Fruit fly (Drosophila melanogaster) whole organism, prepupa: Measurements from ENCODE around the gene sif.
A peak's percentile ranks its signal among the peaks of the same experiment; 100 is the strongest.

Source experiments
- Blimp-1 ChIP-seq: fragments of 200-800 bp; sonication (Bioruptor generic); optimal IDR thresholded peaks from 3 replicates; lab custom pipeline; 2017; ENCODE audit warnings: missing biosample characterization, missing genetic modification characterization, mild to moderate bottlenecking, moderate library complexity, missing genetic modification reagents
- CG10631 ChIP-seq: fragments of 200-800 bp; sonication (Bioruptor generic); optimal IDR thresholded peaks from 2 replicates; lab custom pipeline; 2016; ENCODE audit warnings: missing biosample characterization, missing genetic modification characterization
- CG10669 ChIP-seq: fragments of 200-800 bp; sonication (Bioruptor generic); optimal IDR thresholded peaks from 3 replicates; lab custom pipeline; 2018; ENCODE audit warnings: missing biosample characterization, mild to moderate bottlenecking, missing genetic modification characterization, moderate library complexity
- CG11294 ChIP-seq: fragments of 200-800 bp; sonication (Bioruptor generic); IDR thresholded peaks from 2 replicates; pipeline ENCODE4 v1.3.6; 2022; ENCODE audit warnings: missing biosample characterization, missing genetic modification characterization
- CG11762 ChIP-seq: fragments of 200-800 bp; sonication (Bioruptor generic); optimal IDR thresholded peaks from 3 replicates; lab custom pipeline; 2016; ENCODE audit warnings: missing biosample characterization, missing genetic modification characterization; ENCODE audit not compliant: insufficient read depth
- CG11902 ChIP-seq: fragments of 200-800 bp; sonication (Bioruptor generic); optimal IDR thresholded peaks from 3 replicates; lab custom pipeline; 2016; ENCODE audit warnings: missing biosample characterization, missing genetic modification characterization
- CG15336 ChIP-seq: fragments of 200-800 bp; sonication (Bioruptor generic); IDR thresholded peaks from 2 replicates; pipeline ENCODE4 v1.3.6; 2022; ENCODE audit warnings: missing biosample characterization, missing genetic modification characterization
- CG3032 ChIP-seq: fragments of 200-800 bp; optimal IDR thresholded peaks from 2 replicates; lab custom pipeline; 2019; ENCODE audit warnings: missing biosample characterization, mild to moderate bottlenecking, missing genetic modification characterization, moderate library complexity
- CG31627 ChIP-seq: fragments of 200-800 bp; sonication (Bioruptor generic); optimal IDR thresholded peaks from 3 replicates; lab custom pipeline; 2016; ENCODE audit warnings: missing biosample characterization, missing genetic modification characterization
- CG32006 ChIP-seq: fragments of 200-800 bp; sonication (Bioruptor generic); optimal IDR thresholded peaks from 3 replicates; lab custom pipeline; 2017; ENCODE audit warnings: missing biosample characterization, mild to moderate bottlenecking, missing genetic modification characterization
- CG34406 ChIP-seq: fragments of 200-800 bp; sonication (Bioruptor generic); optimal IDR thresholded peaks from 3 replicates; lab custom pipeline; 2016; ENCODE audit warnings: missing biosample characterization, missing genetic modification characterization
- CG3919 ChIP-seq: fragments of 200-800 bp; sonication (Bioruptor generic); optimal IDR thresholded peaks from 3 replicates; lab custom pipeline; 2016; ENCODE audit warnings: missing biosample characterization, missing genetic modification characterization
- CG6163 ChIP-seq: fragments of 200-800 bp; sonication (Bioruptor generic); IDR thresholded peaks from 3 replicates; pipeline ENCODE4 v1.3.6; 2022; ENCODE audit warnings: missing biosample characterization, missing genetic modification characterization
- CG6792 ChIP-seq: fragments of 200-800 bp; sonication (Bioruptor generic); optimal IDR thresholded peaks from 3 replicates; lab custom pipeline; 2016; ENCODE audit warnings: missing biosample characterization, missing genetic modification characterization
- CG6808 ChIP-seq: fragments of 200-800 bp; sonication (Bioruptor generic); optimal IDR thresholded peaks from 3 replicates; lab custom pipeline; 2017; ENCODE audit warnings: missing biosample characterization, missing genetic modification characterization, mild to moderate bottlenecking, moderate library complexity, missing genetic modification reagents
- CG6854 ChIP-seq: fragments of 200-800 bp; sonication (Bioruptor generic); optimal IDR thresholded peaks from 2 replicates; lab custom pipeline; 2017; ENCODE audit warnings: missing biosample characterization, mild to moderate bottlenecking, missing genetic modification characterization
- CG8119 ChIP-seq: fragments of 200-800 bp; sonication (Bioruptor generic); IDR thresholded peaks from 3 replicates; pipeline ENCODE4 v1.3.6; 2022; ENCODE audit warnings: missing biosample characterization, missing genetic modification characterization
- CG8319 ChIP-seq: fragments of 200-800 bp; sonication (Bioruptor generic); optimal IDR thresholded peaks from 3 replicates; lab custom pipeline; 2016; ENCODE audit warnings: missing biosample characterization, missing genetic modification characterization
- CG8632 ChIP-seq: fragments of 200-800 bp; sonication (Bioruptor generic); optimal IDR thresholded peaks from 3 replicates; lab custom pipeline; 2016; ENCODE audit warnings: missing biosample characterization, missing genetic modification characterization
- CG9139 ChIP-seq: fragments of 200-800 bp; sonication (Bioruptor generic); optimal IDR thresholded peaks from 3 replicates; lab custom pipeline; 2017; ENCODE audit warnings: missing biosample characterization, mild to moderate bottlenecking, missing genetic modification characterization
- Eip75B ChIP-seq: fragments of 200-800 bp; sonication (Bioruptor generic); optimal IDR thresholded peaks from 3 replicates; lab custom pipeline; 2016; ENCODE audit warnings: missing biosample characterization, missing genetic modification characterization
- Eip78C ChIP-seq: fragments of 200-800 bp; sonication (Bioruptor generic); peaks from one replicate; lab custom pipeline; 2016; ENCODE audit warnings: missing biosample characterization, missing genetic modification characterization
- Eip93F ChIP-seq: fragments of 200-800 bp; sonication (Bioruptor generic); optimal IDR thresholded peaks from 2 replicates; lab custom pipeline; 2016; ENCODE audit warnings: missing biosample characterization, mild to moderate bottlenecking, missing genetic modification characterization
- Ets96B ChIP-seq: fragments of 200-800 bp; optimal IDR thresholded peaks from 2 replicates; lab custom pipeline; 2019; ENCODE audit warnings: missing biosample characterization, mild to moderate bottlenecking, missing genetic modification characterization, moderate library complexity
- Gug ChIP-seq: fragments of 200-800 bp; sonication (Bioruptor generic); IDR thresholded peaks from 2 replicates; pipeline ENCODE4 v1.3.6; 2022; ENCODE audit warnings: missing biosample characterization, missing genetic modification characterization
- Hr38 ChIP-seq: sonication (Bioruptor generic); optimal IDR thresholded peaks from 2 replicates; lab custom pipeline; 2016; ENCODE audit warnings: missing biosample characterization, missing genetic modification characterization
- Hr39 ChIP-seq: fragments of 200-800 bp; sonication (Bioruptor generic); optimal IDR thresholded peaks from 2 replicates; lab custom pipeline; 2016; ENCODE audit warnings: missing biosample characterization, missing genetic modification characterization
- Lpt ChIP-seq: fragments of 200-800 bp; sonication (Bioruptor generic); optimal IDR thresholded peaks from 3 replicates; lab custom pipeline; 2016; ENCODE audit warnings: missing biosample characterization, missing genetic modification characterization
- OdsH ChIP-seq: fragments of 200-800 bp; sonication (Bioruptor generic); optimal IDR thresholded peaks from 3 replicates; lab custom pipeline; 2016; ENCODE audit warnings: missing biosample characterization, missing genetic modification characterization
- Smox ChIP-seq: fragments of 200-800 bp; sonication (Bioruptor generic); optimal IDR thresholded peaks from 3 replicates; lab custom pipeline; 2016; ENCODE audit warnings: missing biosample characterization, missing genetic modification characterization
- Sox102F ChIP-seq: fragments of 200-800 bp; sonication (Bioruptor generic); optimal IDR thresholded peaks from 2 replicates; lab custom pipeline; 2016; ENCODE audit warnings: missing biosample characterization, mild to moderate bottlenecking, missing genetic modification characterization
- Sox14 ChIP-seq: fragments of 200-800 bp; sonication (Bioruptor generic); optimal IDR thresholded peaks from 3 replicates; lab custom pipeline; 2016; ENCODE audit warnings: missing biosample characterization, missing genetic modification characterization
- Sox15 ChIP-seq: fragments of 200-800 bp; sonication (Bioruptor generic); optimal IDR thresholded peaks from 3 replicates; lab custom pipeline; 2016; ENCODE audit warnings: missing biosample characterization, missing genetic modification characterization
- achi ChIP-seq: fragments of 200-800 bp; sonication (Bioruptor generic); optimal IDR thresholded peaks from 3 replicates; lab custom pipeline; 2016; ENCODE audit warnings: missing biosample characterization, missing genetic modification characterization
- acj6 ChIP-seq: fragments of 200-800 bp; sonication (Bioruptor generic); optimal IDR thresholded peaks from 3 replicates; lab custom pipeline; 2016; ENCODE audit warnings: missing biosample characterization, missing genetic modification characterization
- dsx ChIP-seq: fragments of 200-800 bp; optimal IDR thresholded peaks from 3 replicates; lab custom pipeline; 2019; ENCODE audit warnings: missing biosample characterization, mild to moderate bottlenecking, missing genetic modification characterization, moderate library complexity; ENCODE audit not compliant: poor library complexity, severe bottlenecking
- eg ChIP-seq: fragments of 200-800 bp; sonication (Bioruptor generic); IDR thresholded peaks from 3 replicates; pipeline ENCODE4 v1.3.6; 2022; ENCODE audit warnings: missing biosample characterization, missing genetic modification characterization
- esn ChIP-seq: fragments of 200-800 bp; sonication (Bioruptor generic); optimal IDR thresholded peaks from 2 replicates; lab custom pipeline; 2016; ENCODE audit warnings: missing biosample characterization, mild to moderate bottlenecking, missing genetic modification characterization, moderate library complexity
- fd59A ChIP-seq: fragments of 200-800 bp; sonication (Bioruptor generic); optimal IDR thresholded peaks from 2 replicates; lab custom pipeline; 2017; ENCODE audit warnings: missing biosample characterization, mild to moderate bottlenecking, missing genetic modification characterization, missing genetic modification reagents
- fkh ChIP-seq: fragments of 200-800 bp; sonication (Bioruptor generic); optimal IDR thresholded peaks from 3 replicates; lab custom pipeline; 2017; ENCODE audit warnings: missing biosample characterization, mild to moderate bottlenecking, missing genetic modification characterization, moderate library complexity
- lz ChIP-seq: fragments of 200-800 bp; sonication (Bioruptor generic); optimal IDR thresholded peaks from 3 replicates; lab custom pipeline; 2016; ENCODE audit warnings: missing biosample characterization, missing genetic modification characterization
- pdm3 ChIP-seq: fragments of 200-800 bp; sonication (Bioruptor generic); optimal IDR thresholded peaks from 3 replicates; lab custom pipeline; 2016; ENCODE audit warnings: missing biosample characterization, missing genetic modification characterization
- salr ChIP-seq, 2 experiments: fragments of 200-800 bp; sonication (Bioruptor generic); optimal IDR thresholded peaks; 3 replicates each; lab custom pipeline; 2016 to 2018; ENCODE audit warnings: missing biosample characterization in 2 of 2, missing genetic modification characterization in 2 of 2, mild to moderate bottlenecking in 1 of 2
- spab ChIP-seq: fragments of 200-800 bp; sonication (Bioruptor generic); optimal IDR thresholded peaks from 2 replicates; lab custom pipeline; 2017; ENCODE audit warnings: missing biosample characterization, mild to moderate bottlenecking, missing genetic modification characterization, missing genetic modification reagents
- svp ChIP-seq: fragments of 200-800 bp; sonication (Bioruptor generic); peaks from one replicate; lab custom pipeline; 2016; ENCODE audit warnings: missing biosample characterization, missing genetic modification characterization
- vri ChIP-seq: fragments of 200-800 bp; sonication (Bioruptor generic); optimal IDR thresholded peaks from 3 replicates; lab custom pipeline; 2016; ENCODE audit warnings: missing biosample characterization, mild to moderate bottlenecking, missing genetic modification characterization

The sif gene

DNA sequence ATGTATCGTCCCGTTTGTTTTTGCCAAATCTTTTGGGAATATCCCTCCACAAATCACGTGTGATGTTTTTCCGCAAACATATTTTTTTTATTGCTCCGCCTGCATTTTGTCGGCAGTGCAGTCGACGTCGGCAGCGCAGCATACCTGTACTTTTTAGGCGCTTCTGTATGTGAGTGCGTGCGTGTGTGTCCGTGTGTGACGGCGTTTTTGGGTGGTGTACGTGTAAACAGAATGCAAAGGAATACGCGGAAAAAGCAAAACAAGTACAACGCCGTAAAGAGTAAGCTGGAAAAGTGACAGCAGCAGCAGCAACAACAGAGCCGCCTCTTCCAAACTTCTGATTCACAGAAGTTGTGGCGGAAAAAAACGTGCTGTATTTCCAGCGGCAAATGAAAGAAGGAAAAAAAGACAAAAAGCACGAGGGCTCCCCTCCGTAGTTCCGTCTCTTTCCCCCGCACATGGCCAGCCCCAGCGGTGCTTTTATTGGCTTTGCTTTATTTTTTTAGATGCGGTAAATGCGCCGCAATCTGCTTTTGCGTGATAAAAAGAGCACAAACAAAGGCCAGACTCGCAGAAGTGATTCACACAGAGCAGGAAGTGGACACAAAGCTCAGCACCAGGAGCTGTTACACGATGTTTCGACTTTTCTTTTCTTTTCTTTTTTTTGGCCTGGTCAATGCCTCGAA, 112.5 kb downstream of the sif start (continued):
- TF ChIP-seq spab (peak; percentile 86), CG3032 (peak; percentile 82), Sox14 (GFP tag; lab: Kevin White, UChicago) (no peak), CG6163 (GFP tag; lab: Robert Waterston, UW) (peak; percentile 90), Ets96B (tag; lab: Kevin White, UChicago) (peak; percentile 83), Eip75B (peak; percentile 69), CG32006 (peak; percentile 58), CG15336 (GFP tag; lab: Robert Waterston, UW) (peak; percentile 52), salr (GFP tag; optimal IDR thresholded peaks at IDR 0.05; lab: Kevin White, UChicago) (peak in 1 of 2 experiments; percentile 58)

DNA sequence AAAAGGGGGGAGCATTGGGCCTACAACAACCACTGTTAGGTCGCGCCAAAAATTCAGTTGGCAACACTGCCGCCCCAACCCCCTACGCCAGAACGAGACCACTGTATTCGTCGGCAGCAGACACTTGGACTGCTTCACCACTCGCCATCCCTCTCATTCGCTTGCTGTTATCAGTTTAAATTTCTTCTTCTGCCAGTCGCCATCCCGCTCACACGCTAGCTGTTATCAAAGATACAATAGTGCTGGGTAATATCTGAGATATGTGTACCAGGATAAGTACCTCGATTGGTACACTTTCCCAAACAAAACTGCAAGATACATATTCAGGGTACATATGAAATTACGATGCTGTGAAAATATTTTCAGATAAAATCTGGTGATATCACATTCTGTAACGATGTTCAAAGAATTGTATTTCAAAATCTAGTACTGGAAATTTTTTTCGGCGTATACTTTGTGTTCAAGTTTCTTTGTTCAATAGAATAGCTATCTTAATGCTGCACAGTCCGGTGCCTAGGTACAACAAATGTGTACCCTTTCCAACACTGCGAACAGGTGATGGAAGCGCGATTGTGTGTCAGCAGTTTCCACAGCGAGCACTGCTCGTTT, 113.2 kb downstream of the sif start:
- TF ChIP-seq fd59A (GFP tag; lab: Kevin White, UChicago), result peak; percentile 81
- peak; percentile 68 for TF ChIP-seq CG11902 (GFP tag; lab: Kevin White, UChicago)
- TF ChIP-seq CG8632 (GFP tag; lab: Kevin White, UChicago), result peak; percentile 86
- peak; percentile 89 for TF ChIP-seq acj6 (GFP tag; lab: Kevin White, UChicago)
- TF ChIP-seq Eip93F (GFP tag; lab: Kevin White, UChicago), result peak; percentile 55
- TF ChIP-seq CG11294 (GFP tag; lab: Robert Waterston, UW), result 0 out of 2 replicates have a peak, but pooled peaks have one; percentile 21
- peak; percentile 85 for TF ChIP-seq CG6792 (GFP tag; lab: Kevin White, UChicago)
- TF ChIP-seq CG8119 (GFP tag; lab: Robert Waterston, UW), result peak; percentile 82
- TF ChIP-seq CG3032, result peak; percentile 82
- TF ChIP-seq CG9139 (GFP tag; lab: Kevin White, UChicago), result no peak
- no peak for TF ChIP-seq Eip75B
- TF ChIP-seq CG34406, result peak; percentile 80
- no peak for TF ChIP-seq CG6808 (GFP tag; lab: Kevin White, UChicago)
- peak; percentile 72 for TF ChIP-seq vri (GFP tag; lab: Kevin White, UChicago)
- peak; percentile 86 for TF ChIP-seq CG3919 (GFP tag; lab: Kevin White, UChicago)
- TF ChIP-seq Sox14 (GFP tag; lab: Kevin White, UChicago), result peak; percentile 96
- TF ChIP-seq Smox (GFP tag; lab: Kevin White, UChicago), result no peak
- TF ChIP-seq Hr38 (GFP tag; lab: Kevin White, UChicago), result no peak
- TF ChIP-seq CG10669 (GFP tag; lab: Kevin White, UChicago), result no peak
- no peak for TF ChIP-seq Blimp-1 (GFP tag; lab: Kevin White, UChicago)
- peak; percentile 29; the same call in 1 of the 2 replicates for TF ChIP-seq Gug
- TF ChIP-seq OdsH (GFP tag; lab: Kevin White, UChicago), result no peak
- peak; percentile 74 for TF ChIP-seq CG15336 (GFP tag; lab: Robert Waterston, UW)
- peak; percentile 82 for TF ChIP-seq Ets96B (tag; lab: Kevin White, UChicago)
- TF ChIP-seq CG11762 (GFP tag; lab: Kevin White, UChicago), result peak; percentile 80
- peak; percentile 47 for TF ChIP-seq fkh (GFP tag; lab: Kevin White, UChicago)
- TF ChIP-seq CG6854 (GFP tag; lab: Kevin White, UChicago), result peak; percentile 54
- TF ChIP-seq Sox15, result peak; percentile 63
- TF ChIP-seq lz (GFP tag; lab: Kevin White, UChicago), result peak; percentile 89
- peak in 1 of 2 experiments; percentile 74 for TF ChIP-seq salr (GFP tag; optimal IDR thresholded peaks at IDR 0.05; lab: Kevin White, UChicago)
- TF ChIP-seq CG6163 (GFP tag; lab: Robert Waterston, UW), result peak; percentile 60; the same call in 2 of the 3 replicates
- no peak for TF ChIP-seq pdm3 (GFP tag; lab: Kevin White, UChicago)
- peak; percentile 98 for TF ChIP-seq Eip78C (GFP tag; lab: Kevin White, UChicago)
- peak; percentile 67 for TF ChIP-seq Lpt (GFP tag; lab: Kevin White, UChicago)
- TF ChIP-seq dsx, result peak; percentile 78
- TF ChIP-seq achi (GFP tag; lab: Kevin White, UChicago), result peak; percentile 88
- peak; percentile 86 for TF ChIP-seq CG8319 (GFP tag; lab: Kevin White, UChicago)
- TF ChIP-seq Hr39 (GFP tag; lab: Kevin White, UChicago), result peak; percentile 85
- peak; percentile 90 for TF ChIP-seq CG32006
- peak; percentile 91 for TF ChIP-seq esn (GFP tag; lab: Kevin White, UChicago)
- peak; percentile 88 for TF ChIP-seq CG31627
- no peak for TF ChIP-seq spab
- no peak for TF ChIP-seq Sox102F (GFP tag; lab: Kevin White, UChicago)
- peak; percentile 73 for TF ChIP-seq eg (GFP tag; lab: Robert Waterston, UW)
- TF ChIP-seq svp (GFP tag; lab: Kevin White, UChicago), result peak; percentile 93
- TF ChIP-seq CG10631 (GFP tag; lab: Kevin White, UChicago), result peak; percentile 86
